Worm (Caenorhabditis elegans): ENCODE results near the gene C45B2.1.

- TF ChIP-seq sptf-1 (tag; optimal IDR thresholded peaks at IDR 0.05) = peak; percentile 71
- no peak for TF ChIP-seq mls-2 (tag; optimal IDR thresholded peaks at IDR 0.05)
- TF ChIP-seq ces-1 (GFP tag; optimal IDR thresholded peaks at IDR 0.05) = peak; percentile 47
- TF ChIP-seq blmp-1 (tag; optimal IDR thresholded peaks at IDR 0.05) = no peak
- TF ChIP-seq pha-4 (tag; optimal IDR thresholded peaks at IDR 0.05) = no peak
- no peak for TF ChIP-seq snpc-4 (tag; optimal IDR thresholded peaks at IDR 0.05)
- TF ChIP-seq nhr-76 (tag; optimal IDR thresholded peaks at IDR 0.05) = no peak
Observed at ce11 chrX:6134423-6134822, 48.5 kb downstream of the C45B2.1 start.
